Fruit fly (Drosophila melanogaster) whole organism, pupa: Measurements from ENCODE around the gene csw.
A peak's percentile ranks its signal among the peaks of the same experiment; 100 is the strongest.

Source experiments
- CG15710 ChIP-seq: fragments of 200-800 bp; sonication (Bioruptor generic); optimal IDR thresholded peaks from 2 replicates; lab custom pipeline; 2018; ENCODE audit warnings: missing biosample characterization, mild to moderate bottlenecking, missing genetic modification characterization, moderate library complexity
- CG32121 ChIP-seq: fragments of 200-800 bp; sonication (Bioruptor generic); IDR thresholded peaks from 2 replicates; pipeline ENCODE4 v1.3.6; 2022; ENCODE audit warnings: missing biosample characterization, missing genetic modification characterization
- CG34367 ChIP-seq: fragments of 200-800 bp; sonication (Bioruptor generic); optimal IDR thresholded peaks from 2 replicates; lab custom pipeline; 2018; ENCODE audit warnings: missing biosample characterization, mild to moderate bottlenecking, missing genetic modification characterization
- EcR ChIP-seq: fragments of 200-800 bp; sonication (Bioruptor generic); optimal IDR thresholded peaks from 3 replicates; lab custom pipeline; 2019; ENCODE audit warnings: missing biosample characterization, missing genetic modification characterization, mild to moderate bottlenecking, moderate library complexity, missing genetic modification reagents
- Ets98B ChIP-seq: fragments of 200-800 bp; sonication (Bioruptor generic); IDR thresholded peaks from 2 replicates; pipeline ENCODE4 v1.3.6; 2022; ENCODE audit warnings: missing biosample characterization, missing genetic modification characterization
- Pif1A ChIP-seq: fragments of 200-800 bp; sonication (Bioruptor generic); optimal IDR thresholded peaks from 3 replicates; lab custom pipeline; 2016; ENCODE audit warnings: missing biosample characterization, missing genetic modification characterization
- Snoo ChIP-seq: fragments of 200-800 bp; sonication (Bioruptor generic); optimal IDR thresholded peaks from 3 replicates; lab custom pipeline; 2017; ENCODE audit warnings: missing biosample characterization, mild to moderate bottlenecking, missing genetic modification characterization, inconsistent platforms
- fd96Ca ChIP-seq: fragments of 200-800 bp; sonication (Bioruptor generic); IDR thresholded peaks from 3 replicates; pipeline ENCODE4 v1.3.6; 2022; ENCODE audit warnings: missing biosample characterization, missing genetic modification characterization

DNA sequence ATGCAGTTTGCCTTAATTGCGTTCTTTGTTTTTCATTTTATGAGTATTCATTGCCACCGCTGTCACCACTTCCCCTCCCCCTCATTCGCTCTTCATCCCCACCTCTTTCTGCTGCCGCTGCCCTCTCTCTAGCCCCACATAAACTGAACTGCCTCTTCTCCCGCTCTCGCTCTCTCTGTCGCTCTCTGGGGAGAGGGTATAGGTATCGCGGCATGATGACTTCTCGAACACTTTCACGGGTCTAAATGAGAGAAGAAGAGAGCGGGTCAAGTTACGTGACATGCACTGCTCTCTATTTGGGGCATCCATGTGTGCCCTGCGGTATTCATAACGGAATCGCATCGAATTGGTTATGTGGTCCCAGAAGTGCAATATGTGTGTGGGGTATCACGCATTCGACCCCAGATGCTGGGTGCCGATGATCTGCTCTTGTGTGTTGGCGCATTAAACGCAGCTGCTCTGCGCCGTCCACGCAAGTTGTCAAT is 10.3 kb upstream of the csw start:
- TF ChIP-seq Ets98B (GFP tag; lab: Robert Waterston, UW) (peak; percentile 94), Snoo (tag; lab: Kevin White, UChicago) (peak; percentile 85), CG15710 (tag; lab: Kevin White, UChicago) (peak; percentile 85), fd96Ca (GFP tag; lab: Robert Waterston, UW) (peak; percentile 96), CG34367 (tag; lab: Kevin White, UChicago) (peak; percentile 81), CG32121 (GFP tag; lab: Robert Waterston, UW) (peak; percentile 94), EcR (GFP tag; lab: Kevin White, UChicago) (peak; percentile 93), Pif1A (GFP tag; lab: Kevin White, UChicago) (peak; percentile 94)
